Worm (Caenorhabditis elegans) whole organism, young adult: Measurements from ENCODE around the gene wapl-1.

Source experiments
- B0261.1 ChIP-seq: sonication (generic microtip); optimal IDR thresholded peaks from 2 replicates; lab custom pipeline; 2016; ENCODE audit warnings: mild to moderate bottlenecking, missing genetic modification characterization, moderate library complexity, missing compliant biosample characterization
- ama-1 ChIP-seq, 3 experiments: fragments of 150-350 bp in 1 of 3; sonication (generic microtip) in 2 of 3; optimal IDR thresholded peaks; 2 replicates each; lab custom pipeline; 2014 to 2018; ENCODE audit warnings: missing biosample characterization in 2 of 3, missing genetic modification characterization in 2 of 3, missing genetic modification reagents in 2 of 3
- attf-6 ChIP-seq: fragments of 200-800 bp; sonication (Bioruptor generic); IDR thresholded peaks from 2 replicates; pipeline ENCODE4 v1.3.6; 2022; ENCODE audit warnings: missing genetic modification reagents, missing genetic modification characterization, missing compliant biosample characterization
- hsf-1 ChIP-seq: fragments of 200-800 bp; sonication (Bioruptor generic); IDR thresholded peaks from 2 replicates; pipeline ENCODE4 v1.3.6; 2022; ENCODE audit warnings: missing genetic modification reagents, missing genetic modification characterization, missing compliant biosample characterization
- lin-35 ChIP-seq, 3 experiments: fragments of 150-350 bp in 2 of 3; sonication (generic microtip) in 1 of 3; optimal IDR thresholded peaks; 2 replicates each; lab custom pipeline; 2014 to 2018; ENCODE audit warnings: missing biosample characterization in 3 of 3, missing genetic modification characterization in 3 of 3, missing genetic modification reagents in 3 of 3
- lin-54 ChIP-seq: fragments of 200-800 bp; sonication (Bioruptor generic); optimal IDR thresholded peaks from 2 replicates; lab custom pipeline; 2018; ENCODE audit warnings: mild to moderate bottlenecking, missing genetic modification characterization, missing compliant biosample characterization
- madf-3 ChIP-seq: fragments of 200-800 bp; sonication (Bioruptor generic); IDR thresholded peaks from 2 replicates; pipeline ENCODE4 v1.3.6; 2022; ENCODE audit warnings: missing genetic modification reagents, missing genetic modification characterization, missing compliant biosample characterization
- mel-28 ChIP-seq: sonication (generic microtip); optimal IDR thresholded peaks from 2 replicates; lab custom pipeline; 2016; ENCODE audit warnings: borderline replicate concordance, mild to moderate bottlenecking, missing genetic modification characterization, missing compliant biosample characterization
- nfya-1 ChIP-seq: sonication (generic microtip); optimal IDR thresholded peaks from 2 replicates; lab custom pipeline; 2017; ENCODE audit warnings: antibody characterized with exemption, missing compliant biosample characterization, missing genetic modification characterization, borderline replicate concordance; ENCODE audit not compliant: insufficient read depth
- nfya-2 ChIP-seq: fragments of 200-800 bp; sonication (Bioruptor generic); IDR thresholded peaks from 2 replicates; pipeline ENCODE4 v1.3.6; 2022; ENCODE audit warnings: missing genetic modification reagents, missing genetic modification characterization, missing compliant biosample characterization
- pha-4 ChIP-seq: fragments of 150-350 bp; sonication (generic microtip); optimal IDR thresholded peaks from 2 replicates; lab custom pipeline; 2014; ENCODE audit warnings: missing biosample characterization, missing genetic modification reagents, missing genetic modification characterization
- snpc-4 ChIP-seq, 5 experiments: fragments of 150-350 bp in 1 of 5; sonication (generic microtip) in 4 of 5; optimal IDR thresholded peaks; 2 replicates each; lab custom pipeline; 2014 to 2018; ENCODE audit warnings: missing genetic modification characterization in 5 of 5, missing biosample characterization in 3 of 5, antibody characterized with exemption in 2 of 5, mild to moderate bottlenecking in 2 of 5, missing compliant biosample characterization in 2 of 5, missing genotype in 2 of 5, moderate library complexity in 2 of 5, missing genetic modification reagents in 1 of 5
- unc-130 ChIP-seq: sonication (generic microtip); optimal IDR thresholded peaks from 2 replicates; lab custom pipeline; 2016; ENCODE audit warnings: missing genetic modification reagents, missing genetic modification characterization, missing compliant biosample characterization
- ztf-18 ChIP-seq: sonication (generic microtip); optimal IDR thresholded peaks from 2 replicates; lab custom pipeline; 2016; ENCODE audit warnings: missing genotype, mild to moderate bottlenecking, missing genetic modification characterization, missing compliant biosample characterization

ce11 chrIV:4423026-4423425, 22.5 kb downstream of the wapl-1 start:
- TF ChIP-seq hsf-1 (GFP tag; lab: Robert Waterston, UW): no peak
- TF ChIP-seq madf-3 (GFP tag; lab: Robert Waterston, UW): no peak
- TF ChIP-seq pha-4 (tag; lab: Kevin White, UChicago): no peak
- no peak for TF ChIP-seq mel-28
- TF ChIP-seq nfya-1 (tag; lab: Kevin White, UChicago): no peak
- no peak for TF ChIP-seq unc-130 (GFP tag; lab: Kevin White, UChicago)
- TF ChIP-seq lin-54 (GFP tag; lab: Kevin White, UChicago): no peak
- no peak for TF ChIP-seq nfya-2 (GFP tag; lab: Robert Waterston, UW)
- TF ChIP-seq attf-6 (GFP tag; lab: Robert Waterston, UW): no peak
- TF ChIP-seq lin-35 (GFP tag; optimal IDR thresholded peaks at IDR 0.05; lab: Kevin White, UChicago): no peak
- TF ChIP-seq B0261.1 (tag; lab: Kevin White, UChicago): no peak
- TF ChIP-seq snpc-4 (GFP tag; optimal IDR thresholded peaks at IDR 0.05; lab: Kevin White, UChicago): no peak
- TF ChIP-seq snpc-4 (tag; optimal IDR thresholded peaks at IDR 0.05; lab: Kevin White, UChicago): no peak
- no peak for TF ChIP-seq ztf-18 (tag; lab: Kevin White, UChicago)
- no peak for TF ChIP-seq ama-1 (optimal IDR thresholded peaks at IDR 0.05; lab: Kevin White, UChicago)
- no peak for TF ChIP-seq ama-1 (GFP tag; optimal IDR thresholded peaks at IDR 0.05; lab: Kevin White, UChicago)
